Fruit fly (Drosophila melanogaster) whole organism, adult: ENCODE data around the gene Ilp8.
A peak's percentile ranks its signal among the peaks of the same experiment; 100 is the strongest.

Experiments used
- CG1620 ChIP-seq: fragments of 200-800 bp; sonication (Bioruptor generic); optimal IDR thresholded peaks from 2 replicates; lab custom pipeline; 2016; ENCODE audit warnings: missing biosample characterization, missing genetic modification characterization
- CG33017 ChIP-seq: fragments of 200-800 bp; sonication (Bioruptor generic); optimal IDR thresholded peaks from 2 replicates; lab custom pipeline; 2018; ENCODE audit warnings: missing biosample characterization, mild to moderate bottlenecking, missing genetic modification characterization, moderate library complexity
- CG5204 ChIP-seq: fragments of 200-800 bp; sonication (Bioruptor generic); optimal IDR thresholded peaks from 2 replicates; lab custom pipeline; 2016; ENCODE audit warnings: missing biosample characterization, missing genetic modification characterization
- Clk ChIP-seq: fragments of 200-800 bp; sonication (Bioruptor generic); optimal IDR thresholded peaks from 2 replicates; lab custom pipeline; 2017; ENCODE audit warnings: missing biosample characterization, missing genetic modification characterization
- Crg-1 ChIP-seq: fragments of 200-800 bp; sonication (Bioruptor generic); optimal IDR thresholded peaks from 2 replicates; lab custom pipeline; 2016; ENCODE audit warnings: missing biosample characterization, missing genetic modification characterization
- Hr96 ChIP-seq: fragments of 200-800 bp; sonication (Bioruptor generic); optimal IDR thresholded peaks from 2 replicates; lab custom pipeline; 2016; ENCODE audit warnings: missing biosample characterization, missing genetic modification characterization
- Mnt ChIP-seq: fragments of 200-800 bp; sonication (Bioruptor generic); optimal IDR thresholded peaks from 2 replicates; lab custom pipeline; 2016; ENCODE audit warnings: missing biosample characterization, mild to moderate bottlenecking, missing genetic modification characterization
- cic ChIP-seq: fragments of 200-800 bp; sonication (Bioruptor generic); optimal IDR thresholded peaks from 2 replicates; lab custom pipeline; 2017; ENCODE audit warnings: missing biosample characterization, mild to moderate bottlenecking, missing genetic modification characterization, moderate library complexity
- cnc ChIP-seq, 2 experiments: fragments of >200 bp; optimal IDR thresholded peaks; 2 replicates each; lab custom pipeline; 2017
- kay ChIP-seq: fragments of 200-800 bp; sonication (Bioruptor generic); peaks from one replicate; lab custom pipeline; 2016; ENCODE audit warnings: missing biosample characterization, missing genetic modification characterization, borderline replicate concordance
- ovo ChIP-seq: fragments of 200-800 bp; sonication (Bioruptor generic); optimal IDR thresholded peaks from 2 replicates; lab custom pipeline; 2016; ENCODE audit warnings: missing biosample characterization, missing genetic modification characterization
- pad ChIP-seq: fragments of 200-800 bp; sonication (Bioruptor generic); optimal IDR thresholded peaks from 3 replicates; lab custom pipeline; 2017; ENCODE audit warnings: missing biosample characterization, missing genetic modification characterization, mild to moderate bottlenecking, moderate library complexity, missing genetic modification reagents
- tj ChIP-seq: fragments of 200-800 bp; sonication (Bioruptor generic); optimal IDR thresholded peaks from 3 replicates; lab custom pipeline; 2017; ENCODE audit warnings: missing biosample characterization, mild to moderate bottlenecking, missing genetic modification characterization, moderate library complexity
- toe ChIP-seq: fragments of 200-800 bp; sonication (Bioruptor generic); optimal IDR thresholded peaks from 2 replicates; lab custom pipeline; 2016; ENCODE audit warnings: missing biosample characterization, missing genetic modification characterization

- TF ChIP-seq cic (GFP tag; lab: Kevin White, UChicago) (peak; percentile 91), pad (GFP tag; lab: Kevin White, UChicago) (peak; percentile 22), Crg-1 (GFP tag; lab: Kevin White, UChicago) (no peak), toe (GFP tag; lab: Kevin White, UChicago) (no peak), cnc (optimal IDR thresholded peaks at IDR 0.05; lab: Kevin White, UChicago) (no peak), Hr96 (GFP tag; lab: Kevin White, UChicago) (no peak), CG5204 (GFP tag; lab: Kevin White, UChicago) (no peak), CG33017 (tag; lab: Kevin White, UChicago) (peak; percentile 51), Mnt (peak; percentile 57), tj (GFP tag; lab: Kevin White, UChicago) (peak; percentile 31), Clk (GFP tag; lab: Kevin White, UChicago) (peak; percentile 16), ovo (GFP tag; lab: Kevin White, UChicago) (no peak), kay (GFP tag; lab: Kevin White, UChicago) (no peak), CG1620 (GFP tag; lab: Kevin White, UChicago) (no peak)
Measured at dm6 chr3L:16981114-16981648, 50.7 kb downstream of the Ilp8 start.
